Fruit fly (Drosophila melanogaster): ENCODE results near the gene CG11583.
A peak's percentile ranks its signal among the peaks of the same experiment; 100 is the strongest.

Gene CG11583

DNA sequence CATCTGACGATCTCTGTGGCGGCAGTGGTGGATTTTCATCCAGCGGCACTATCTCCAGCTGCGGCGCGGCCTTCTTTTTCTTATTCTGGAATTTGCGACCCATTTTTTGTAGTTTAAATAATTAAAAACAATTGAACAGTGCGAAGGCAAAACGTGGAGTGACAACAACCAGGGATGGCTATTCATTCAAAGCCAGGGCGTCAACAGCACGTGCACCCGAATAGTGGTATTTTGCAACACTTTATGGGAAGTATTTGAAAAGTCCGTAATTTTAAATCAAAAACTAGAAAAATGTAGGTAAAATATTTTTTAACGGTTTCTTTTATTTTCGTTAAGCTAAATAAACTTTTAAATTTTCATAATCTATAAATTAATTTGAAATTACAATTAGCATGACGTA is at the start of gene CG11583 (continued):
- TF ChIP-seq CG30431 (GFP tag; optimal IDR thresholded peaks at IDR 0.05): no peak
- TF ChIP-seq Fer1 (GFP tag; optimal IDR thresholded peaks at IDR 0.05): peak; percentile 42
- no peak for TF ChIP-seq Dip2 (GFP tag; IDR thresholded peaks at IDR 0.05)
- no peak for TF ChIP-seq prd (optimal IDR thresholded peaks at IDR 0.05)
- no peak for TF ChIP-seq prd (GFP tag; IDR thresholded peaks at IDR 0.05)
- no peak for TF ChIP-seq da (GFP tag; optimal IDR thresholded peaks at IDR 0.05)
- TF ChIP-seq h (optimal IDR thresholded peaks at IDR 0.05): no peak
- no peak for TF ChIP-seq Bdp1 (GFP tag; optimal IDR thresholded peaks at IDR 0.05)
- TF ChIP-seq CG31441 (GFP tag; IDR thresholded peaks at IDR 0.05): no peak
- no peak for TF ChIP-seq tap (tag; optimal IDR thresholded peaks at IDR 0.05)
- TF ChIP-seq CG2889 (GFP tag; IDR thresholded peaks at IDR 0.05): no peak
- TF ChIP-seq sens-2 (GFP tag; IDR thresholded peaks at IDR 0.05): no peak
- no peak for TF ChIP-seq fru (optimal IDR thresholded peaks at IDR 0.05)
- TF ChIP-seq Dll (GFP tag; IDR thresholded peaks at IDR 0.05; ENCODE audit: partially characterized antibody): no peak; the same call in 3 of the 4 replicates
- no peak for TF ChIP-seq zf30C (GFP tag; optimal IDR thresholded peaks at IDR 0.05)
- TF ChIP-seq Jarid2 (GFP tag; optimal IDR thresholded peaks at IDR 0.05): no peak
- no peak for TF ChIP-seq sisA (GFP tag; IDR thresholded peaks at IDR 0.05)
- no peak for TF ChIP-seq Drgx (GFP tag; IDR thresholded peaks at IDR 0.05)
- peak in 1 of 2 experiments; percentile 32 for TF ChIP-seq Hr51 (GFP tag; optimal IDR thresholded peaks at IDR 0.05)
- no peak for TF ChIP-seq ERR (GFP tag; optimal IDR thresholded peaks at IDR 0.05)
- TF ChIP-seq esg (GFP tag; conservative IDR thresholded peaks at IDR 0.05): no peak
- peak; percentile 55 for TF ChIP-seq CG1647 (GFP tag; optimal IDR thresholded peaks at IDR 0.05)
- TF ChIP-seq CG6813 (GFP tag; optimal IDR thresholded peaks at IDR 0.05): no peak
- no peak for TF ChIP-seq sug (tag; optimal IDR thresholded peaks at IDR 0.05)
- TF ChIP-seq CG18764 (GFP tag; optimal IDR thresholded peaks at IDR 0.05): no peak
- no peak for TF ChIP-seq cg (GFP tag; optimal IDR thresholded peaks at IDR 0.05)
- TF ChIP-seq Usf (GFP tag; optimal IDR thresholded peaks at IDR 0.05): no peak
- TF ChIP-seq dimm (GFP tag; IDR thresholded peaks at IDR 0.05): no peak
- TF ChIP-seq CG42726 (GFP tag; IDR thresholded peaks at IDR 0.05; ENCODE audit: partially characterized antibody): no peak
- TF ChIP-seq CG3281 (GFP tag; optimal IDR thresholded peaks at IDR 0.05): peak; percentile 86
- TF ChIP-seq CG10147 (GFP tag; optimal IDR thresholded peaks at IDR 0.05): no peak
- TF ChIP-seq nau (GFP tag; optimal IDR thresholded peaks at IDR 0.05): no peak
- no peak for TF ChIP-seq eyg (GFP tag; optimal IDR thresholded peaks at IDR 0.05)
- no peak for TF ChIP-seq ranshi (GFP tag; IDR thresholded peaks at IDR 0.05)
- no peak for TF ChIP-seq Doc3 (GFP tag; IDR thresholded peaks at IDR 0.05; ENCODE audit: partially characterized antibody)
- TF ChIP-seq CG18011 (GFP tag; optimal IDR thresholded peaks at IDR 0.05): no peak
- no peak for TF ChIP-seq Trl (optimal IDR thresholded peaks at IDR 0.05)
- peak; percentile 34 for TF ChIP-seq Trl (GFP tag; optimal IDR thresholded peaks at IDR 0.05)
- TF ChIP-seq bowl (GFP tag; IDR thresholded peaks at IDR 0.05): no peak
- no peak for TF ChIP-seq CG43689 (GFP tag; IDR thresholded peaks at IDR 0.05)
- TF ChIP-seq sc (optimal IDR thresholded peaks at IDR 0.05): no peak
- no peak for TF ChIP-seq sc (GFP tag; optimal IDR thresholded peaks at IDR 0.05)
- peak; percentile 8 for TF ChIP-seq zen (tag; optimal IDR thresholded peaks at IDR 0.05)
- TF ChIP-seq HLHmδ (GFP tag; optimal IDR thresholded peaks at IDR 0.05): no peak
- TF ChIP-seq vvl (GFP tag; IDR thresholded peaks at IDR 0.05): peak; percentile 34; the same call in 1 of the 2 replicates
- TF ChIP-seq fd96Cb (tag; optimal IDR thresholded peaks at IDR 0.05): no peak
- peak; percentile 4 for TF ChIP-seq en (GFP tag; optimal IDR thresholded peaks at IDR 0.05)
- no peak for TF ChIP-seq tna (GFP tag; IDR thresholded peaks at IDR 0.05; ENCODE audit: partially characterized antibody)
- peak; percentile 32 for TF ChIP-seq CG30403 (GFP tag; optimal IDR thresholded peaks at IDR 0.05)
- peak; percentile 83 for TF ChIP-seq MESR4 (GFP tag; optimal IDR thresholded peaks at IDR 0.05)
- TF ChIP-seq CG33557 (GFP tag; optimal IDR thresholded peaks at IDR 0.05): peak; percentile 13
- TF ChIP-seq croc (GFP tag; conservative IDR thresholded peaks at IDR 0.05): no peak
- TF ChIP-seq CG4424 (GFP tag; optimal IDR thresholded peaks at IDR 0.05): peak; percentile 23
